Worm (Caenorhabditis elegans) whole organism, L3 larva: Measurements from ENCODE around the gene srp-8.

Experiments
- fos-1 ChIP-seq: fragments of 150-350 bp; optimal IDR thresholded peaks from 2 replicates; lab custom pipeline; 2014; ENCODE audit warnings: missing biosample characterization, missing genetic modification characterization
- nhr-23 ChIP-seq: fragments of 150-350 bp; optimal IDR thresholded peaks from 2 replicates; lab custom pipeline; 2014; ENCODE audit warnings: missing biosample characterization, missing genetic modification reagents, missing genetic modification characterization
- nhr-237 ChIP-seq: fragments of 150-350 bp; optimal IDR thresholded peaks from 2 replicates; lab custom pipeline; 2014; ENCODE audit warnings: missing biosample characterization, missing genetic modification characterization

- TF ChIP-seq nhr-23 (tag; lab: Kevin White, UChicago) (no peak), nhr-237 (tag; lab: Kevin White, UChicago) (no peak), fos-1 (tag; lab: Kevin White, UChicago) (no peak)
Observed at ce11 chrV:8219550-8219949, 36.1 kb downstream of the srp-8 start.
